Worm (Caenorhabditis elegans): Measurements from ENCODE around the gene ZK105.12.

DNA sequence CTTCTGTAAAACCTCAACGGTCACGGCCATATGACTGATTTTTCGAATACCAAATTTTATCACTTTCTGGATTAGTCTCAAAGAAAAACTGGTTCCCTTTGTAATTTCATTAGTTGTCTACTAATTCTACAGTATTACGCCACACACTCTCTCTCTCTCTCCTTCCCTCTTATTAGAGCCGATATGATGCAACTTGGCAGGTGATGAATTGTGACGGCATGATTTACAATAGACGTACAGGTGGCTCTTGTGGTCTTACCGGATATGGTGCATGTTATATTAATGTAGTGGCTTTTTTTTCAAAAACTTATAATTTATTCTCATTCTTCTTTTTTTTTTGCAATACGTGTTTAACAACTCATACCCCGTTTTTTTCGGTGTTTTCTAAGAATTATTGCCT is 26.0 kb upstream of the ZK105.12 start:
- TF ChIP-seq nhr-11 (tag; optimal IDR thresholded peaks at IDR 0.05): no peak
- TF ChIP-seq hlh-15 (tag; optimal IDR thresholded peaks at IDR 0.05): no peak
- TF ChIP-seq elt-2 (tag; optimal IDR thresholded peaks at IDR 0.05): no peak

Measured in whole organism, late embryonic.